Worm (Caenorhabditis elegans) whole organism, L3 larva: ENCODE measurements around the gene cng-2.

Experiments
- ZK546.5 ChIP-seq: sonication (generic microtip); optimal IDR thresholded peaks from 2 replicates; lab custom pipeline; 2017; ENCODE audit warnings: missing biosample characterization, missing genetic modification characterization
- ceh-9 ChIP-seq: sonication (generic microtip); optimal IDR thresholded peaks from 2 replicates; lab custom pipeline; 2018; ENCODE audit warnings: missing biosample characterization, missing genetic modification characterization
- hmg-11 ChIP-seq: sonication (generic microtip); optimal IDR thresholded peaks from 2 replicates; lab custom pipeline; 2016; ENCODE audit warnings: missing genetic modification characterization, missing compliant biosample characterization
- lin-39 ChIP-seq: fragments of 150-350 bp; optimal IDR thresholded peaks from 2 replicates; lab custom pipeline; 2018; ENCODE audit warnings: missing biosample characterization, missing genetic modification reagents, missing genetic modification characterization

- TF ChIP-seq ceh-9 (tag; lab: Kevin White, UChicago): no peak
- no peak for TF ChIP-seq hmg-11
- no peak for TF ChIP-seq lin-39 (tag; lab: Kevin White, UChicago)
- TF ChIP-seq ZK546.5 (tag; lab: Kevin White, UChicago): no peak
Observed at ce11 chrIV:2059011-2059410, 22.0 kb downstream of the cng-2 start, which contains the start of gene R05C11.2.
